Worm (Caenorhabditis elegans) whole organism, late embryonic: ENCODE measurements around the gene cyp-33C1.

Source experiments
- C08G9.2 ChIP-seq: sonication (generic microtip); optimal IDR thresholded peaks from 2 replicates; lab custom pipeline; 2016; ENCODE audit warnings: mild to moderate bottlenecking, missing genetic modification characterization, moderate library complexity, missing compliant biosample characterization
- Y22D7AL.16 ChIP-seq: sonication (generic microtip); optimal IDR thresholded peaks from 2 replicates; lab custom pipeline; 2016; ENCODE audit warnings: missing genetic modification characterization, missing compliant biosample characterization
- ama-1 ChIP-seq: fragments of 150-350 bp; optimal IDR thresholded peaks from 2 replicates; lab custom pipeline; 2014
- ceh-22 ChIP-seq: sonication (generic microtip); optimal IDR thresholded peaks from 2 replicates; lab custom pipeline; 2017; ENCODE audit warnings: missing biosample characterization, missing genetic modification characterization
- ceh-45 ChIP-seq: fragments of 200-800 bp; sonication (Bioruptor generic); IDR thresholded peaks from 2 replicates; pipeline ENCODE4 v1.3.6; 2022; ENCODE audit warnings: missing genetic modification reagents, missing genetic modification characterization, missing compliant biosample characterization
- ceh-6 ChIP-seq: fragments of 200-800 bp; sonication (Bioruptor generic); optimal IDR thresholded peaks from 2 replicates; lab custom pipeline; 2018; ENCODE audit warnings: mild to moderate bottlenecking, missing genetic modification characterization, missing compliant biosample characterization
- dve-1 ChIP-seq: sonication (generic microtip); optimal IDR thresholded peaks from 2 replicates; lab custom pipeline; 2017; ENCODE audit warnings: antibody characterized with exemption, mild to moderate bottlenecking, missing genetic modification characterization, missing compliant biosample characterization
- elt-2 ChIP-seq: sonication (generic microtip); optimal IDR thresholded peaks from 2 replicates; lab custom pipeline; 2016; ENCODE audit warnings: missing genetic modification reagents, missing genetic modification characterization, missing compliant biosample characterization
- fkh-10 ChIP-seq: fragments of 150-350 bp; optimal IDR thresholded peaks from 2 replicates; lab custom pipeline; 2014; ENCODE audit warnings: missing biosample characterization, missing genetic modification reagents, missing genetic modification characterization
- hlh-8 ChIP-seq: sonication (generic microtip); optimal IDR thresholded peaks from 2 replicates; lab custom pipeline; 2016; ENCODE audit warnings: missing genotype, missing genetic modification characterization, missing compliant biosample characterization
- pha-4 ChIP-seq: fragments of 150-350 bp; optimal IDR thresholded peaks from 2 replicates; lab custom pipeline; 2018; ENCODE audit warnings: missing biosample characterization, missing genetic modification reagents, missing genetic modification characterization
- pqm-1 ChIP-seq: sonication (generic microtip); optimal IDR thresholded peaks from 2 replicates; lab custom pipeline; 2016; ENCODE audit warnings: missing genetic modification characterization, missing compliant biosample characterization
- ref-2 ChIP-seq: sonication (generic microtip); optimal IDR thresholded peaks from 2 replicates; lab custom pipeline; 2016; ENCODE audit warnings: missing genetic modification characterization, missing compliant biosample characterization
- ttx-3 ChIP-seq: sonication (generic microtip); optimal IDR thresholded peaks from 2 replicates; lab custom pipeline; 2016; ENCODE audit warnings: missing genetic modification reagents, missing genetic modification characterization, missing compliant biosample characterization

DNA sequence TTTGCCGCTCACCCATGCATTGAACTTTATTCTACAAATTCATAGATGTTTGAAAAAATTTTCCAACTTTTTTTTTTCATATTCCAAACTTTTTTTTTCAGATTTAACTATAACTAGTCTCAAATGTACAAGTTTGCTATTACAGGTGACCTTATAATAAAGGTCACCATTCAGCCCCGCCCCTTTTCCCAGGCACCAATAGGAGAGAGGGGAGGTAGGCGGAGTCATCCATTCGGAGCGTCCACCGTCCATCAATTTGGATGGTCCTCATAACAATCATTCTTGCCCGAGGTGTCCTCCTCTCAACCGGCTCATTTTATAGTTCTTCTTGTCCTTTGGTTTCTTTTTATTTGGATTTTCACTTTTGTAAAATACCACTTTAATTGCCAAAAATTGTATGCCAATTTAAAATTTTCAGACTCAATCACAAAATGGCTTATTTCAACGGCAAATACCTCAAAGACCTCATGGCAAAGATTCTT is 8.6 kb downstream of the cyp-33C1 start, which contains the start of gene Y5H2B.3:
- no peak for TF ChIP-seq elt-2
- TF ChIP-seq hlh-8 (tag; lab: Kevin White, UChicago) = no peak
- TF ChIP-seq ttx-3 (tag; lab: Kevin White, UChicago) = no peak
- TF ChIP-seq ceh-6 (GFP tag; lab: Kevin White, UChicago) = no peak
- TF ChIP-seq C08G9.2 (tag; lab: Kevin White, UChicago) = no peak
- no peak for TF ChIP-seq Y22D7AL.16 (tag; lab: Kevin White, UChicago)
- TF ChIP-seq ceh-22 (tag; lab: Kevin White, UChicago) = no peak
- no peak for TF ChIP-seq fkh-10
- TF ChIP-seq pha-4 (tag; lab: Kevin White, UChicago) = no peak
- no peak for TF ChIP-seq ama-1
- TF ChIP-seq pqm-1 (tag; lab: Kevin White, UChicago) = no peak
- no peak for TF ChIP-seq ref-2
- no peak for TF ChIP-seq ceh-45 (GFP tag; lab: Robert Waterston, UW)
- TF ChIP-seq dve-1 (tag; lab: Kevin White, UChicago) = no peak
